Fruit fly (Drosophila melanogaster): ENCODE results near the gene CG34448.

CG34448 gene

dm6 chr2L:2398459-2398858, 19.3 kb downstream of the CG34448 start (continued):
- no peak for TF ChIP-seq Deaf1 (tag; optimal IDR thresholded peaks at IDR 0.05)
- 0 out of 2 replicates have a peak, but pooled peaks have one; percentile 9 for TF ChIP-seq CG11696 (GFP tag; IDR thresholded peaks at IDR 0.05)
- no peak for TF ChIP-seq Side (GFP tag; optimal IDR thresholded peaks at IDR 0.05)
- no peak for TF ChIP-seq twi (tag; optimal IDR thresholded peaks at IDR 0.05)
- no peak for TF ChIP-seq lola (GFP tag; optimal IDR thresholded peaks at IDR 0.05)
- no peak for TF ChIP-seq mam (GFP tag; optimal IDR thresholded peaks at IDR 0.05)
- peak; percentile 48 for TF ChIP-seq Sox102F (GFP tag; optimal IDR thresholded peaks at IDR 0.05)
- no peak for TF ChIP-seq kni (GFP tag; optimal IDR thresholded peaks at IDR 0.05)
- no peak for TF ChIP-seq chinmo (GFP tag; IDR thresholded peaks at IDR 0.05; ENCODE audit: partially characterized antibody)
- TF ChIP-seq vfl (GFP tag; optimal IDR thresholded peaks at IDR 0.05) = no peak
- TF ChIP-seq CG2199 (GFP tag; IDR thresholded peaks at IDR 0.05) = no peak
- no peak for TF ChIP-seq amos (GFP tag; IDR thresholded peaks at IDR 0.05; ENCODE audit: partially characterized antibody)
- no peak for TF ChIP-seq sug (tag; optimal IDR thresholded peaks at IDR 0.05)
- TF ChIP-seq br (optimal IDR thresholded peaks at IDR 0.05) = no peak
- TF ChIP-seq pum (GFP tag; optimal IDR thresholded peaks at IDR 0.05) = no peak
- no peak for TF ChIP-seq fd102C (GFP tag; optimal IDR thresholded peaks at IDR 0.05)
- TF ChIP-seq CHES-1-like (GFP tag; optimal IDR thresholded peaks at IDR 0.05) = no peak
- no peak for TF ChIP-seq ssp (GFP tag; IDR thresholded peaks at IDR 0.05)
- TF ChIP-seq CG16815 (GFP tag; optimal IDR thresholded peaks at IDR 0.05) = no peak
- no peak for TF ChIP-seq CG6654 (GFP tag; optimal IDR thresholded peaks at IDR 0.05)
- TF ChIP-seq HmgD (GFP tag; optimal IDR thresholded peaks at IDR 0.05) = no peak
- no peak for TF ChIP-seq CG7987 (GFP tag; optimal IDR thresholded peaks at IDR 0.05)
- 0 out of 2 replicates have a peak, but pooled peaks have one; percentile 22 for TF ChIP-seq sob (GFP tag; IDR thresholded peaks at IDR 0.05)
- TF ChIP-seq Med (GFP tag) = no peak
- 0 out of 2 replicates have a peak, but pooled peaks have one; percentile 33 for TF ChIP-seq wdn (GFP tag; IDR thresholded peaks at IDR 0.05)
- TF ChIP-seq CG15073 (GFP tag; optimal IDR thresholded peaks at IDR 0.05) = no peak
- TF ChIP-seq repo (GFP tag; optimal IDR thresholded peaks at IDR 0.05) = no peak
- TF ChIP-seq sisA (GFP tag; IDR thresholded peaks at IDR 0.05) = no peak
- TF ChIP-seq al (GFP tag; IDR thresholded peaks at IDR 0.05) = no peak
- TF ChIP-seq CG13624 (GFP tag; optimal IDR thresholded peaks at IDR 0.05) = no peak
- peak; percentile 36 for TF ChIP-seq dmrt99B (tag; optimal IDR thresholded peaks at IDR 0.05)
- no peak for TF ChIP-seq zf30C (GFP tag; optimal IDR thresholded peaks at IDR 0.05)
- no peak for TF ChIP-seq bab2 (GFP tag; optimal IDR thresholded peaks at IDR 0.05)
- no peak for TF ChIP-seq CG8944 (GFP tag; optimal IDR thresholded peaks at IDR 0.05)
- TF ChIP-seq onecut (GFP tag; IDR thresholded peaks at IDR 0.05) = no peak
- TF ChIP-seq dmrt11E (tag; optimal IDR thresholded peaks at IDR 0.05) = no peak
- TF ChIP-seq CG6254 (GFP tag; optimal IDR thresholded peaks at IDR 0.05) = no peak
- no peak for TF ChIP-seq CG32767 (GFP tag; IDR thresholded peaks at IDR 0.05)
- peak; percentile 12 for TF ChIP-seq CG2712 (tag; optimal IDR thresholded peaks at IDR 0.05)
- TF ChIP-seq salm (tag; optimal IDR thresholded peaks at IDR 0.05) = no peak
- no peak for TF ChIP-seq CG3847 (GFP tag; IDR thresholded peaks at IDR 0.05)
- TF ChIP-seq Doc2 (GFP tag; IDR thresholded peaks at IDR 0.05) = no peak
- no peak for TF ChIP-seq psq (GFP tag; optimal IDR thresholded peaks at IDR 0.05)
- peak; percentile 12 for TF ChIP-seq CG7839 (tag; optimal IDR thresholded peaks at IDR 0.05)
- TF ChIP-seq CG11085 (GFP tag; IDR thresholded peaks at IDR 0.05) = no peak
- TF ChIP-seq org-1 (GFP tag; optimal IDR thresholded peaks at IDR 0.05) = no peak
- no peak for TF ChIP-seq CG14860 (GFP tag; IDR thresholded peaks at IDR 0.05; ENCODE audit: partially characterized antibody)
- no peak for TF ChIP-seq Gsc (GFP tag; IDR thresholded peaks at IDR 0.05)
- no peak for TF ChIP-seq gcm2 (GFP tag; optimal IDR thresholded peaks at IDR 0.05)
- no peak for TF ChIP-seq CG42726 (GFP tag; IDR thresholded peaks at IDR 0.05; ENCODE audit: partially characterized antibody)
- TF ChIP-seq CG31388 (GFP tag; optimal IDR thresholded peaks at IDR 0.05) = no peak
- TF ChIP-seq zen (tag; optimal IDR thresholded peaks at IDR 0.05) = no peak
